Worm (Caenorhabditis elegans) whole organism, L1 larva: ENCODE measurements around the gene lam-1.

Experiments used
- alr-1 ChIP-seq: fragments of 200-800 bp; sonication (Bioruptor generic); optimal IDR thresholded peaks from 2 replicates; lab custom pipeline; 2018; ENCODE audit warnings: borderline replicate concordance, mild to moderate bottlenecking, missing genetic modification characterization, missing compliant biosample characterization
- ama-1 ChIP-seq: fragments of 150-350 bp; optimal IDR thresholded peaks from 2 replicates; lab custom pipeline; 2014
- blmp-1 ChIP-seq: fragments of 150-350 bp; optimal IDR thresholded peaks from 2 replicates; lab custom pipeline; 2014; ENCODE audit warnings: missing biosample characterization, missing genetic modification characterization
- ceh-8 ChIP-seq: fragments of 200-800 bp; sonication (Bioruptor generic); optimal IDR thresholded peaks from 2 replicates; lab custom pipeline; 2018; ENCODE audit warnings: mild to moderate bottlenecking, missing genetic modification characterization, moderate library complexity, missing compliant biosample characterization
- ceh-82 ChIP-seq, 3 experiments: fragments of 150-350 bp in 1 of 3; sonication (generic microtip) in 2 of 3; optimal IDR thresholded peaks; 2 replicates each; lab custom pipeline; 2014 to 2017; ENCODE audit warnings: missing biosample characterization in 3 of 3, missing genetic modification characterization in 3 of 3
- efl-1 ChIP-seq, 4 experiments: fragments of 150-350 bp; optimal IDR thresholded peaks in 3 of 4; peaks in 1 of 4; 1 replicate in 1 of 4; 2 replicates in 3 of 4; lab custom pipeline; 2014; ENCODE audit warnings: missing biosample characterization in 2 of 4, missing genetic modification characterization in 2 of 4, missing genetic modification reagents in 2 of 4
- efl-3 ChIP-seq: fragments of 200-800 bp; sonication (Bioruptor generic); optimal IDR thresholded peaks from 2 replicates; lab custom pipeline; 2018; ENCODE audit warnings: mild to moderate bottlenecking, missing genetic modification characterization, missing compliant biosample characterization
- egl-13 ChIP-seq: sonication (generic microtip); optimal IDR thresholded peaks from 2 replicates; lab custom pipeline; 2016; ENCODE audit warnings: missing genotype, missing genetic modification reagents, missing genetic modification characterization, missing compliant biosample characterization
- egl-27 ChIP-seq, 2 experiments: fragments of 150-350 bp in 1 of 2; sonication (generic microtip); optimal IDR thresholded peaks; 3 replicates each; lab custom pipeline; 2017 to 2018; ENCODE audit warnings: missing biosample characterization in 2 of 2, missing genetic modification characterization in 2 of 2, missing genetic modification reagents in 2 of 2
- elt-3 ChIP-seq, 6 experiments: fragments of 150-350 bp in 1 of 6; sonication (generic microtip); optimal IDR thresholded peaks; 2 replicates each; lab custom pipeline; 2017 to 2018; ENCODE audit warnings: missing biosample characterization in 6 of 6, missing genetic modification characterization in 6 of 6, inconsistent platforms in 1 of 6
- fkh-10 ChIP-seq: sonication (generic microtip); optimal IDR thresholded peaks from 2 replicates; lab custom pipeline; 2017; ENCODE audit warnings: missing biosample characterization, missing genetic modification reagents, missing genetic modification characterization
- fos-1 ChIP-seq: fragments of 150-350 bp; optimal IDR thresholded peaks from 2 replicates; lab custom pipeline; 2014; ENCODE audit warnings: missing biosample characterization, missing genetic modification characterization
- lin-14 ChIP-seq: fragments of 200-800 bp; sonication (Bioruptor generic); optimal IDR thresholded peaks from 2 replicates; lab custom pipeline; 2018; ENCODE audit warnings: mild to moderate bottlenecking, missing genetic modification characterization, moderate library complexity, missing compliant biosample characterization
- lin-35 ChIP-seq, 2 experiments: fragments of 150-350 bp; optimal IDR thresholded peaks; 2 replicates each; lab custom pipeline; 2014; ENCODE audit warnings: missing biosample characterization in 2 of 2, missing genetic modification characterization in 2 of 2, missing genetic modification reagents in 2 of 2
- lir-3 ChIP-seq: sonication (generic microtip); optimal IDR thresholded peaks from 2 replicates; lab custom pipeline; 2016; ENCODE audit warnings: mild to moderate bottlenecking, missing genetic modification characterization, moderate library complexity, missing compliant biosample characterization; ENCODE audit not compliant: poor library complexity
- lsy-2 ChIP-seq, 2 experiments: fragments of 150-350 bp; optimal IDR thresholded peaks; 2 replicates each; lab custom pipeline; 2014; ENCODE audit warnings: missing biosample characterization in 2 of 2, missing genetic modification characterization in 2 of 2
- mdl-1 ChIP-seq, 2 experiments: fragments of 150-350 bp; optimal IDR thresholded peaks; 2 replicates each; lab custom pipeline; 2014 to 2017; ENCODE audit warnings: missing biosample characterization in 2 of 2, missing genetic modification characterization in 2 of 2, inconsistent platforms in 1 of 2
- mep-1 ChIP-seq: fragments of 150-350 bp; optimal IDR thresholded peaks from 2 replicates; lab custom pipeline; 2014; ENCODE audit warnings: missing biosample characterization, missing genetic modification characterization
- nhr-19 ChIP-seq: fragments of 200-800 bp; sonication (Bioruptor generic); conservative IDR thresholded peaks from 2 replicates; pipeline ENCODE4 v1.3.6; 2022; ENCODE audit warnings: missing genetic modification characterization, missing compliant biosample characterization
- nhr-20 ChIP-seq: sonication (generic microtip); optimal IDR thresholded peaks from 2 replicates; lab custom pipeline; 2016; ENCODE audit warnings: mild to moderate bottlenecking, missing genetic modification characterization, missing compliant biosample characterization
- nhr-237 ChIP-seq: fragments of 150-350 bp; optimal IDR thresholded peaks from 2 replicates; lab custom pipeline; 2014; ENCODE audit warnings: missing biosample characterization, missing genetic modification characterization
- nhr-28 ChIP-seq: fragments of 150-350 bp; optimal IDR thresholded peaks from 2 replicates; lab custom pipeline; 2014; ENCODE audit warnings: missing biosample characterization, missing genetic modification characterization
- nhr-47 ChIP-seq: sonication (generic microtip); optimal IDR thresholded peaks from 2 replicates; lab custom pipeline; 2016; ENCODE audit warnings: mild to moderate bottlenecking, missing genetic modification characterization, moderate library complexity, missing compliant biosample characterization
- nhr-71 ChIP-seq: sonication (generic microtip); optimal IDR thresholded peaks from 2 replicates; lab custom pipeline; 2016; ENCODE audit warnings: mild to moderate bottlenecking, missing genetic modification characterization, moderate library complexity, missing compliant biosample characterization
- nhr-85 ChIP-seq: sonication (generic microtip); peaks from one replicate; lab custom pipeline; 2016; ENCODE audit warnings: missing genetic modification characterization, inconsistent platforms, missing compliant biosample characterization
- pag-3 ChIP-seq: sonication (generic microtip); optimal IDR thresholded peaks from 2 replicates; lab custom pipeline; 2017; ENCODE audit warnings: missing genetic modification characterization, mild to moderate bottlenecking, missing compliant biosample characterization, antibody characterized with exemption, borderline replicate concordance; ENCODE audit not compliant: insufficient read depth
- pqm-1 ChIP-seq: sonication (generic microtip); optimal IDR thresholded peaks from 3 replicates; lab custom pipeline; 2017; ENCODE audit warnings: missing biosample characterization, missing genetic modification characterization
- skn-1 ChIP-seq: fragments of 150-350 bp; optimal IDR thresholded peaks from 2 replicates; lab custom pipeline; 2014; ENCODE audit warnings: missing biosample characterization, missing genetic modification characterization
- snu-23 ChIP-seq: sonication (generic microtip); optimal IDR thresholded peaks from 2 replicates; lab custom pipeline; 2016; ENCODE audit warnings: missing genetic modification characterization, missing compliant biosample characterization
- sptf-1 ChIP-seq: fragments of 150-350 bp; optimal IDR thresholded peaks from 2 replicates; lab custom pipeline; 2014; ENCODE audit warnings: missing biosample characterization, missing genetic modification characterization
- tlp-1 ChIP-seq: fragments of 150-350 bp; optimal IDR thresholded peaks from 2 replicates; lab custom pipeline; 2014; ENCODE audit warnings: missing biosample characterization, missing genetic modification characterization
- unc-86 ChIP-seq: sonication (generic microtip); optimal IDR thresholded peaks from 2 replicates; lab custom pipeline; 2016; ENCODE audit warnings: missing genetic modification characterization, missing compliant biosample characterization
- unc-98 ChIP-seq: fragments of 200-800 bp; sonication (Bioruptor generic); IDR thresholded peaks from 2 replicates; pipeline ENCODE4 v1.3.6; 2022; ENCODE audit warnings: missing genetic modification characterization, missing compliant biosample characterization
- ztf-4 ChIP-seq: fragments of 150-350 bp; optimal IDR thresholded peaks from 2 replicates; lab custom pipeline; 2014; ENCODE audit warnings: missing biosample characterization, missing genetic modification characterization

Gene lam-1

ce11 chrIV:5133791-5134370 lies 39.3 kb upstream of the lam-1 start (continued):
- TF ChIP-seq pag-3 (tag; lab: Kevin White, UChicago) (peak; percentile 4), sptf-1 (tag; lab: Kevin White, UChicago) (no peak), elt-3 (tag; optimal IDR thresholded peaks at IDR 0.05; lab: Kevin White, UChicago) (peak in 2 of 6 experiments; percentile 26 to 36), pqm-1 (tag; lab: Kevin White, UChicago) (no peak), snu-23 (GFP tag; lab: Kevin White, UChicago) (peak; percentile 31), egl-27 (tag; optimal IDR thresholded peaks at IDR 0.05; lab: Kevin White, UChicago) (no peak), lir-3 (tag; lab: Kevin White, UChicago) (no peak), mdl-1 (tag; optimal IDR thresholded peaks at IDR 0.05; lab: Kevin White, UChicago) (no peak)

ce11 chrIV:5134798-5135197 lies 38.3 kb upstream of the lam-1 start:
- TF ChIP-seq lin-35 (GFP tag; optimal IDR thresholded peaks at IDR 0.05; lab: Kevin White, UChicago) = peak; percentile 5 to 16
- TF ChIP-seq blmp-1 (tag; lab: Kevin White, UChicago) = peak; percentile 22
- peak; percentile 59 for TF ChIP-seq lin-14
- peak; percentile 57 for TF ChIP-seq nhr-85
- no peak for TF ChIP-seq efl-1 (optimal IDR thresholded peaks at IDR 0.05; lab: Kevin White, UChicago)
- TF ChIP-seq efl-1 (GFP tag; optimal IDR thresholded peaks at IDR 0.05 in 1 of 2; lab: Kevin White, UChicago) = no peak
- TF ChIP-seq nhr-19 (GFP tag; lab: Robert Waterston, UW) = no peak
- peak; percentile 59 for TF ChIP-seq fos-1 (tag; lab: Kevin White, UChicago)

ce11 chrIV:5136523-5136922 lies 36.6 kb upstream of the lam-1 start:
- TF ChIP-seq ama-1 (lab: Kevin White, UChicago) (no peak), lin-35 (GFP tag; optimal IDR thresholded peaks at IDR 0.05; lab: Kevin White, UChicago) (no peak), blmp-1 (tag; lab: Kevin White, UChicago) (peak; percentile 77), ceh-8 (GFP tag; lab: Kevin White, UChicago) (no peak), unc-86 (tag; lab: Kevin White, UChicago) (no peak), nhr-20 (tag; lab: Kevin White, UChicago) (peak; percentile 30), nhr-71 (tag; lab: Kevin White, UChicago) (peak; percentile 2), elt-3 (tag; optimal IDR thresholded peaks at IDR 0.05; lab: Kevin White, UChicago) (peak in 2 of 6 experiments; percentile 23 to 46), nhr-237 (no peak), mep-1 (tag; lab: Kevin White, UChicago) (peak; percentile 37), snu-23 (GFP tag; lab: Kevin White, UChicago) (peak; percentile 25), nhr-85 (peak; percentile 81), lin-14 (peak; percentile 55)

DNA sequence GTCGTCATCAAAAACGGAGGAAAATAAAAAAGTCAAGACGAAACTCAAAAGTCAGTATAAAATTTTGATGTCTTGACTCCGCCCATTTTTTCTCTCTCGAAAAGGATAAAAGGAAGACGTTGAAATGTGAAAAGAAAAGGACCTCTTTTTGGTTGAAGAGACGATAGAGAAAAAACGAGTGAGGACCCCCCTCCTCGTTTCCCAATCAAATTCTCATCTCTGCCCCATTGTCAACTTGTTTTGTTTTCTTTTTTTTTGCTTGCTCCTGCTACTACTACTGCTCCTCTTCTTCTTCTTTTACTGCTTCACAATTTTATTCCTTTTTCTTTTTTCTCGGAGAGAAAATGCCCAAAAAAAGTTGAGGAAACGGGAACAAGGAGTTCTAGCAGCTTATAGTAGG lies 35.3 kb upstream of the lam-1 start:
- peak; percentile 95 for TF ChIP-seq fkh-10 (GFP tag; lab: Kevin White, UChicago)
- TF ChIP-seq efl-3 (GFP tag; lab: Kevin White, UChicago) = no peak
- TF ChIP-seq lsy-2 (tag; optimal IDR thresholded peaks at IDR 0.05; lab: Kevin White, UChicago) = peak; percentile 29
- no peak for TF ChIP-seq elt-3 (tag; optimal IDR thresholded peaks at IDR 0.05; lab: Kevin White, UChicago)
- no peak for TF ChIP-seq alr-1 (tag; lab: Kevin White, UChicago)
- peak; percentile 89 for TF ChIP-seq lin-14
- peak; percentile 20 for TF ChIP-seq nhr-47 (tag; lab: Kevin White, UChicago)
- TF ChIP-seq snu-23 (GFP tag; lab: Kevin White, UChicago) = peak; percentile 39
- TF ChIP-seq skn-1 (tag; lab: Kevin White, UChicago) = no peak
- no peak for TF ChIP-seq tlp-1 (tag; lab: Kevin White, UChicago)
- TF ChIP-seq egl-13 = no peak
- peak; percentile 4 for TF ChIP-seq nhr-71 (tag; lab: Kevin White, UChicago)
- TF ChIP-seq ceh-82 (tag; optimal IDR thresholded peaks at IDR 0.05; lab: Kevin White, UChicago) = peak in 2 of 3 experiments; percentile 25 to 51
- no peak for TF ChIP-seq efl-1 (optimal IDR thresholded peaks at IDR 0.05; lab: Kevin White, UChicago)
- peak in 1 of 2 experiments; percentile 72 for TF ChIP-seq efl-1 (GFP tag; optimal IDR thresholded peaks at IDR 0.05 in 1 of 2; lab: Kevin White, UChicago)
- no peak for TF ChIP-seq ztf-4 (tag; lab: Kevin White, UChicago)
- no peak for TF ChIP-seq unc-98 (GFP tag; lab: Robert Waterston, UW)
- no peak for TF ChIP-seq nhr-28 (tag; lab: Kevin White, UChicago)
